Fruit fly (Drosophila melanogaster) whole organism: ENCODE measurements around the gene CG8360.

Source experiments
- CG8478 ChIP-seq: fragments of >200 bp; optimal IDR thresholded peaks from 2 replicates; lab custom pipeline; 2018; ENCODE audit warnings: inconsistent platforms
- Dll ChIP-seq: fragments of >200 bp; optimal IDR thresholded peaks from 2 replicates; lab custom pipeline; 2017
- EcR ChIP-seq, 2 experiments: fragments of >200 bp; optimal IDR thresholded peaks; 2 replicates each; lab custom pipeline; 2017; ENCODE audit warnings: missing biosample characterization in 2 of 2, missing genetic modification characterization in 2 of 2, missing genetic modification reagents in 2 of 2
- pan ChIP-seq: fragments of >200 bp; optimal IDR thresholded peaks from 2 replicates; lab custom pipeline; 2017
- psq ChIP-seq: fragments of >200 bp; optimal IDR thresholded peaks from 2 replicates; lab custom pipeline; 2017
- usp ChIP-seq: fragments of >200 bp; optimal IDR thresholded peaks from 2 replicates; lab custom pipeline; 2017; ENCODE audit warnings: missing biosample characterization, missing genetic modification characterization, mixed read lengths

The CG8360 gene

dm6 chr2L:8212666-8213270 lies at the start of gene CG8360, which contains the start of gene CG8372:
TSS of gene CG8360 (plus strand) at chr2L:8212959.
TSS of gene CG8372 (minus strand) at chr2L:8212902.
- TF ChIP-seq CG8478 (lab: Kevin White, UChicago) (no peak), psq (no peak), EcR (GFP tag; optimal IDR thresholded peaks at IDR 0.05; lab: Kevin White, UChicago) (peak in 1 of 2 experiments; percentile 68)

- no peak for TF ChIP-seq EcR (GFP tag; optimal IDR thresholded peaks at IDR 0.05; lab: Kevin White, UChicago)
- TF ChIP-seq CG8478 (lab: Kevin White, UChicago), result no peak
- TF ChIP-seq pan, result no peak
- no peak for TF ChIP-seq usp (GFP tag; lab: Kevin White, UChicago)
- no peak for TF ChIP-seq psq
- TF ChIP-seq Dll, result no peak
These were observed 49.8 kb upstream of the CG8360 start, which contains the start of gene Piezo for dm6 chr2L:8163025-8163351. TSS of gene Piezo (plus strand) at chr2L:8163073.

DNA sequence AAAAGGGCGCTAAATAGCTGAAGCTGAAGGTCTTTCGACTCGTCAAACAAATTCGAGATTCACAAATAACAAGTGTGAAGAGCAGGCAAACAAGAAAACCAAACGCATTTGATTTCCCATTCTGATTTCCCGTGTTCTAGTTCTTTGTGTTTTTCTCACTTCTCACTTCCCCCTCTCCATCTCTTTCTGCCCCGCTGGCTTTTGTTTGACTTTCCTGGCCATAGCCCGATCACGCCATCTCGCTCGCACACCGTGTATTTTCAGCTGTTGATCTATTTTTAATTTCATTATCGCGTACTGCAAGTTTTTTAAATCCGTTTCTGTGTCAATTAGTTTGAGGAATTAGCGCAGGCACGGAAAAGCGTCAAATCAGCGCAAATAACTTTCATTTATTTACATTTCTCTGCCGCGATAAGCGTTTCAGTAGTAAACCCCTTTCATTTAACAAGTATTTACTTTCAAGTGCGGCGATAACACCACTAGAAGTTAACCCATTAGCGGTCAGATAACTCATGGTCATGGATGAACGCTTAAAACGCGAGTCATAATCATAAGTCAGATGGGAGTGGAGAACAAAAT lies 49.1 kb upstream of the CG8360 start:
- TF ChIP-seq pan, result no peak
- no peak for TF ChIP-seq CG8478 (lab: Kevin White, UChicago)
- TF ChIP-seq usp (GFP tag; lab: Kevin White, UChicago), result no peak
- TF ChIP-seq EcR (GFP tag; optimal IDR thresholded peaks at IDR 0.05; lab: Kevin White, UChicago), result no peak
- no peak for TF ChIP-seq psq
- TF ChIP-seq Dll, result no peak

DNA sequence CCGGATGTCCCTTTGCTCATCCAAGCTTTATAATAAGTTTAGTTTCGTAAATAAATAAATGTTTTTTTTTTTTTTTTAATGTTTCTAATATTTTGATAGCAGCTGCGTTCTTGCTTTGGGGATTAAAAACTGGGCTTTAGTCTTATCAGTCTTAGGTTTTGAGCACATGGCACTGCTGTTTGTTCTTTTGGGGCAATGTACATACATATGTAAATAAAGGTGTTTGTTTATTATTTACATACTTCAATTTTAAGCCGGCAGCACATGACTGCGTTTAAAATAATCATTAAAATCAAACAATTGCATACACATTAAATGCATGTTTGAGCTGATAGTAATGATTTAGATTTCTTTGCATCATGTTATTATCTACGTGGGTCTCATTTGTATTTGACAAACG lies 48.5 kb upstream of the CG8360 start:
- TF ChIP-seq Dll (no peak), pan (no peak), EcR (GFP tag; optimal IDR thresholded peaks at IDR 0.05; lab: Kevin White, UChicago) (no peak), CG8478 (lab: Kevin White, UChicago) (no peak)

- no peak for TF ChIP-seq usp (GFP tag; lab: Kevin White, UChicago)
These were observed 46.8 kb upstream of the CG8360 start for dm6 chr2L:8165800-8166576.

- TF ChIP-seq psq (no peak), EcR (GFP tag; optimal IDR thresholded peaks at IDR 0.05; lab: Kevin White, UChicago) (no peak), pan (no peak), Dll (no peak)
These were observed 44.7 kb upstream of the CG8360 start for dm6 chr2L:8168075-8168474.

- no peak for TF ChIP-seq CG8478 (lab: Kevin White, UChicago)
- TF ChIP-seq EcR (GFP tag; optimal IDR thresholded peaks at IDR 0.05; lab: Kevin White, UChicago), result no peak
- TF ChIP-seq psq, result no peak
- no peak for TF ChIP-seq Dll
- TF ChIP-seq usp (GFP tag; lab: Kevin White, UChicago), result no peak
- no peak for TF ChIP-seq pan
These were observed 42.1 kb upstream of the CG8360 start for dm6 chr2L:8170600-8171182.

DNA sequence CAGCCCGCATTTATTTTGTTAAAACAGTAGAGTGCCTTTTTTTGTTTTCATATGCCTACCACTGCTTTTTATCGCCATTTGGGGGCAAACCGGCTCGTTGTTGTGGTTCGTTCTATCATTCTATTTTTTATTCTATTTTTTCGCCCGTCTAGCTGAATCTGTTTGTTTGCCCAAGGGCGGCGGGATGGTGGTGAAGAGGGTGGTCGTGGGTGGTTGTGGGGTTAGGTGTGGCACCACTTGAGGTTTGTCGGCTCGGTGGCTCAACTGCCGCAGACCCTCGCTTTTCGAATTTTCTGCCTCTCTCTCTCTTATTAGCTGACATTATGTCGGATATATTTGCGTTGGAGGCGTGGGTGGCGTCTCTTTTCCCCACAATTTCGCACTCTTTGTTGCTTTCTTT lies 41.2 kb upstream of the CG8360 start:
- TF ChIP-seq psq (no peak), Dll (no peak), EcR (GFP tag; optimal IDR thresholded peaks at IDR 0.05; lab: Kevin White, UChicago) (no peak), CG8478 (lab: Kevin White, UChicago) (no peak), pan (no peak), usp (GFP tag; lab: Kevin White, UChicago) (no peak)

DNA sequence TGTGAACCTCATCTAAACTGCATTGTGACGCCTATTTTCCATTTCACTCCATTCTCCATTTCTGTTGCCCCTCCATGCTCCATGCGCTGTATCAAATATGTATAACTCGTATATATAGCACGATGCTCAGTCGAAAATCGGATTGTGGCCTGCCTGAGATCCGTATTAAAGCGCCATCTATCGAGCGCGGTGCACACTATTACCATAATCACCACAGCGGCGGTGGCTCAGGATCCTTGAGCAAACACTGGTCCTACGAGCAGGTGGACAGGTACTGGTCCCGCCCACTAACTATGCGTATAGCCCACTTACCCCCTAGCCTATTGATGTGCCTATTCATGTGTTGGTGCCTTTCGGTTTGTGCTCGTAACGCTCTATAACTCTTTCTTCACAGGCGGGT lies 27.8 kb upstream of the CG8360 start:
- no peak for TF ChIP-seq psq
- no peak for TF ChIP-seq usp (GFP tag; lab: Kevin White, UChicago)
- TF ChIP-seq CG8478 (lab: Kevin White, UChicago), result no peak
- TF ChIP-seq Dll, result no peak
- no peak for TF ChIP-seq EcR (GFP tag; optimal IDR thresholded peaks at IDR 0.05; lab: Kevin White, UChicago)
- no peak for TF ChIP-seq pan

dm6 chr2L:8190681-8191080 lies 22.1 kb upstream of the CG8360 start, which contains the start of gene CG34134:
TSS of gene CG34134 (minus strand) at chr2L:8190781.
- TF ChIP-seq EcR (GFP tag; optimal IDR thresholded peaks at IDR 0.05; lab: Kevin White, UChicago) (no peak), Dll (no peak), CG8478 (lab: Kevin White, UChicago) (no peak), psq (no peak), pan (no peak)

dm6 chr2L:8195722-8196323 lies 16.9 kb upstream of the CG8360 start:
- TF ChIP-seq EcR (GFP tag; optimal IDR thresholded peaks at IDR 0.05; lab: Kevin White, UChicago) (no peak), usp (GFP tag; lab: Kevin White, UChicago) (no peak), CG8478 (lab: Kevin White, UChicago) (no peak), Dll (no peak), psq (no peak), pan (no peak)

- no peak for TF ChIP-seq CG8478 (lab: Kevin White, UChicago)
- no peak for TF ChIP-seq pan
- TF ChIP-seq psq, result no peak
- no peak for TF ChIP-seq Dll
- no peak for TF ChIP-seq EcR (GFP tag; optimal IDR thresholded peaks at IDR 0.05; lab: Kevin White, UChicago)
- TF ChIP-seq usp (GFP tag; lab: Kevin White, UChicago), result no peak
These were observed 15.8 kb upstream of the CG8360 start, which contains the start of the genes CG8475 and CG8460 for dm6 chr2L:8196757-8197530. TSS of gene CG8475 (minus strand) at chr2L:8196918. TSS of gene CG8460 (plus strand) at chr2L:8197193.
